Fruit fly (Drosophila melanogaster) whole organism, prepupa: Measurements from ENCODE around the gene Pka-C1.

Experiments used
- Blimp-1 ChIP-seq: fragments of 200-800 bp; sonication (Bioruptor generic); optimal IDR thresholded peaks from 3 replicates; lab custom pipeline; 2017; ENCODE audit warnings: missing biosample characterization, missing genetic modification characterization, mild to moderate bottlenecking, moderate library complexity, missing genetic modification reagents
- CG10631 ChIP-seq: fragments of 200-800 bp; sonication (Bioruptor generic); optimal IDR thresholded peaks from 2 replicates; lab custom pipeline; 2016; ENCODE audit warnings: missing biosample characterization, missing genetic modification characterization
- CG10669 ChIP-seq: fragments of 200-800 bp; sonication (Bioruptor generic); optimal IDR thresholded peaks from 3 replicates; lab custom pipeline; 2018; ENCODE audit warnings: missing biosample characterization, mild to moderate bottlenecking, missing genetic modification characterization, moderate library complexity
- CG11294 ChIP-seq: fragments of 200-800 bp; sonication (Bioruptor generic); IDR thresholded peaks from 2 replicates; pipeline ENCODE4 v1.3.6; 2022; ENCODE audit warnings: missing biosample characterization, missing genetic modification characterization
- CG11762 ChIP-seq: fragments of 200-800 bp; sonication (Bioruptor generic); optimal IDR thresholded peaks from 3 replicates; lab custom pipeline; 2016; ENCODE audit warnings: missing biosample characterization, missing genetic modification characterization; ENCODE audit not compliant: insufficient read depth
- CG11902 ChIP-seq: fragments of 200-800 bp; sonication (Bioruptor generic); optimal IDR thresholded peaks from 3 replicates; lab custom pipeline; 2016; ENCODE audit warnings: missing biosample characterization, missing genetic modification characterization
- CG15336 ChIP-seq: fragments of 200-800 bp; sonication (Bioruptor generic); IDR thresholded peaks from 2 replicates; pipeline ENCODE4 v1.3.6; 2022; ENCODE audit warnings: missing biosample characterization, missing genetic modification characterization
- CG1621 ChIP-seq: fragments of 200-800 bp; sonication (Bioruptor generic); optimal IDR thresholded peaks from 3 replicates; lab custom pipeline; 2018; ENCODE audit warnings: missing biosample characterization, mild to moderate bottlenecking, missing genetic modification characterization
- CG16779 ChIP-seq: fragments of 200-800 bp; sonication (Bioruptor generic); optimal IDR thresholded peaks from 3 replicates; lab custom pipeline; 2017; ENCODE audit warnings: missing biosample characterization, mild to moderate bottlenecking, missing genetic modification characterization
- CG31627 ChIP-seq: fragments of 200-800 bp; sonication (Bioruptor generic); optimal IDR thresholded peaks from 3 replicates; lab custom pipeline; 2016; ENCODE audit warnings: missing biosample characterization, missing genetic modification characterization
- CG34406 ChIP-seq: fragments of 200-800 bp; sonication (Bioruptor generic); optimal IDR thresholded peaks from 3 replicates; lab custom pipeline; 2016; ENCODE audit warnings: missing biosample characterization, missing genetic modification characterization
- CG3919 ChIP-seq: fragments of 200-800 bp; sonication (Bioruptor generic); optimal IDR thresholded peaks from 3 replicates; lab custom pipeline; 2016; ENCODE audit warnings: missing biosample characterization, missing genetic modification characterization
- CG4318 ChIP-seq: fragments of 200-800 bp; sonication (Bioruptor generic); optimal IDR thresholded peaks from 3 replicates; lab custom pipeline; 2017; ENCODE audit warnings: missing biosample characterization, mild to moderate bottlenecking, missing genetic modification characterization
- CG6163 ChIP-seq: fragments of 200-800 bp; sonication (Bioruptor generic); IDR thresholded peaks from 3 replicates; pipeline ENCODE4 v1.3.6; 2022; ENCODE audit warnings: missing biosample characterization, missing genetic modification characterization
- CG6276 ChIP-seq: fragments of 200-800 bp; sonication (Bioruptor generic); optimal IDR thresholded peaks from 2 replicates; lab custom pipeline; 2017; ENCODE audit warnings: missing biosample characterization, mild to moderate bottlenecking, missing genetic modification characterization
- CG6792 ChIP-seq: fragments of 200-800 bp; sonication (Bioruptor generic); optimal IDR thresholded peaks from 3 replicates; lab custom pipeline; 2016; ENCODE audit warnings: missing biosample characterization, missing genetic modification characterization
- CG6808 ChIP-seq: fragments of 200-800 bp; sonication (Bioruptor generic); optimal IDR thresholded peaks from 3 replicates; lab custom pipeline; 2017; ENCODE audit warnings: missing biosample characterization, missing genetic modification characterization, mild to moderate bottlenecking, moderate library complexity, missing genetic modification reagents
- CG7368 ChIP-seq: fragments of 200-800 bp; sonication (Bioruptor generic); optimal IDR thresholded peaks from 3 replicates; lab custom pipeline; 2016; ENCODE audit warnings: missing biosample characterization, missing genetic modification characterization
- CG8319 ChIP-seq: fragments of 200-800 bp; sonication (Bioruptor generic); optimal IDR thresholded peaks from 3 replicates; lab custom pipeline; 2016; ENCODE audit warnings: missing biosample characterization, missing genetic modification characterization
- CG8632 ChIP-seq: fragments of 200-800 bp; sonication (Bioruptor generic); optimal IDR thresholded peaks from 3 replicates; lab custom pipeline; 2016; ENCODE audit warnings: missing biosample characterization, missing genetic modification characterization
- CG9139 ChIP-seq: fragments of 200-800 bp; sonication (Bioruptor generic); optimal IDR thresholded peaks from 3 replicates; lab custom pipeline; 2017; ENCODE audit warnings: missing biosample characterization, mild to moderate bottlenecking, missing genetic modification characterization
- Eip75B ChIP-seq: fragments of 200-800 bp; sonication (Bioruptor generic); optimal IDR thresholded peaks from 3 replicates; lab custom pipeline; 2016; ENCODE audit warnings: missing biosample characterization, missing genetic modification characterization
- Eip78C ChIP-seq: fragments of 200-800 bp; sonication (Bioruptor generic); peaks from one replicate; lab custom pipeline; 2016; ENCODE audit warnings: missing biosample characterization, missing genetic modification characterization
- Eip93F ChIP-seq: fragments of 200-800 bp; sonication (Bioruptor generic); optimal IDR thresholded peaks from 2 replicates; lab custom pipeline; 2016; ENCODE audit warnings: missing biosample characterization, mild to moderate bottlenecking, missing genetic modification characterization
- Ets21C ChIP-seq: fragments of 200-800 bp; sonication (Bioruptor generic); optimal IDR thresholded peaks from 3 replicates; lab custom pipeline; 2016; ENCODE audit warnings: missing biosample characterization, missing genetic modification characterization
- Ets96B ChIP-seq: fragments of 200-800 bp; optimal IDR thresholded peaks from 2 replicates; lab custom pipeline; 2019; ENCODE audit warnings: missing biosample characterization, mild to moderate bottlenecking, missing genetic modification characterization, moderate library complexity
- Gug ChIP-seq: fragments of 200-800 bp; sonication (Bioruptor generic); IDR thresholded peaks from 2 replicates; pipeline ENCODE4 v1.3.6; 2022; ENCODE audit warnings: missing biosample characterization, missing genetic modification characterization
- Hr39 ChIP-seq: fragments of 200-800 bp; sonication (Bioruptor generic); optimal IDR thresholded peaks from 2 replicates; lab custom pipeline; 2016; ENCODE audit warnings: missing biosample characterization, missing genetic modification characterization
- Hr4 ChIP-seq: fragments of 200-800 bp; sonication (Bioruptor generic); optimal IDR thresholded peaks from 3 replicates; lab custom pipeline; 2016; ENCODE audit warnings: missing biosample characterization, missing genetic modification characterization
- Lpt ChIP-seq: fragments of 200-800 bp; sonication (Bioruptor generic); optimal IDR thresholded peaks from 3 replicates; lab custom pipeline; 2016; ENCODE audit warnings: missing biosample characterization, missing genetic modification characterization
- Met ChIP-seq: fragments of 200-800 bp; sonication (Bioruptor generic); optimal IDR thresholded peaks from 3 replicates; lab custom pipeline; 2016; ENCODE audit warnings: missing biosample characterization, missing genetic modification characterization
- OdsH ChIP-seq: fragments of 200-800 bp; sonication (Bioruptor generic); optimal IDR thresholded peaks from 3 replicates; lab custom pipeline; 2016; ENCODE audit warnings: missing biosample characterization, missing genetic modification characterization
- Smox ChIP-seq: fragments of 200-800 bp; sonication (Bioruptor generic); optimal IDR thresholded peaks from 3 replicates; lab custom pipeline; 2016; ENCODE audit warnings: missing biosample characterization, missing genetic modification characterization
- Sox102F ChIP-seq: fragments of 200-800 bp; sonication (Bioruptor generic); optimal IDR thresholded peaks from 2 replicates; lab custom pipeline; 2016; ENCODE audit warnings: missing biosample characterization, mild to moderate bottlenecking, missing genetic modification characterization
- Sox14 ChIP-seq: fragments of 200-800 bp; sonication (Bioruptor generic); optimal IDR thresholded peaks from 3 replicates; lab custom pipeline; 2016; ENCODE audit warnings: missing biosample characterization, missing genetic modification characterization
- acj6 ChIP-seq: fragments of 200-800 bp; sonication (Bioruptor generic); optimal IDR thresholded peaks from 3 replicates; lab custom pipeline; 2016; ENCODE audit warnings: missing biosample characterization, missing genetic modification characterization
- cyc ChIP-seq: fragments of 200-800 bp; sonication (Bioruptor generic); optimal IDR thresholded peaks from 3 replicates; lab custom pipeline; 2016; ENCODE audit warnings: missing biosample characterization, missing genetic modification characterization
- dac ChIP-seq: fragments of 200-800 bp; sonication (Bioruptor generic); optimal IDR thresholded peaks from 2 replicates; lab custom pipeline; 2017; ENCODE audit warnings: missing biosample characterization, mild to moderate bottlenecking, missing genetic modification characterization
- dsx ChIP-seq: fragments of 200-800 bp; optimal IDR thresholded peaks from 3 replicates; lab custom pipeline; 2019; ENCODE audit warnings: missing biosample characterization, mild to moderate bottlenecking, missing genetic modification characterization, moderate library complexity; ENCODE audit not compliant: poor library complexity, severe bottlenecking
- eg ChIP-seq: fragments of 200-800 bp; sonication (Bioruptor generic); IDR thresholded peaks from 3 replicates; pipeline ENCODE4 v1.3.6; 2022; ENCODE audit warnings: missing biosample characterization, missing genetic modification characterization
- esn ChIP-seq: fragments of 200-800 bp; sonication (Bioruptor generic); optimal IDR thresholded peaks from 2 replicates; lab custom pipeline; 2016; ENCODE audit warnings: missing biosample characterization, mild to moderate bottlenecking, missing genetic modification characterization, moderate library complexity
- fd59A ChIP-seq: fragments of 200-800 bp; sonication (Bioruptor generic); optimal IDR thresholded peaks from 2 replicates; lab custom pipeline; 2017; ENCODE audit warnings: missing biosample characterization, mild to moderate bottlenecking, missing genetic modification characterization, missing genetic modification reagents
- fd85E ChIP-seq: fragments of 200-800 bp; sonication (Bioruptor generic); optimal IDR thresholded peaks from 3 replicates; lab custom pipeline; 2016; ENCODE audit warnings: missing biosample characterization, missing genetic modification characterization
- lz ChIP-seq: fragments of 200-800 bp; sonication (Bioruptor generic); optimal IDR thresholded peaks from 3 replicates; lab custom pipeline; 2016; ENCODE audit warnings: missing biosample characterization, missing genetic modification characterization
- net ChIP-seq: fragments of 200-800 bp; sonication (Bioruptor generic); optimal IDR thresholded peaks from 3 replicates; lab custom pipeline; 2016; ENCODE audit warnings: missing biosample characterization, missing genetic modification characterization
- pdm3 ChIP-seq: fragments of 200-800 bp; sonication (Bioruptor generic); optimal IDR thresholded peaks from 3 replicates; lab custom pipeline; 2016; ENCODE audit warnings: missing biosample characterization, missing genetic modification characterization
- salr ChIP-seq, 2 experiments: fragments of 200-800 bp; sonication (Bioruptor generic); optimal IDR thresholded peaks; 3 replicates each; lab custom pipeline; 2016 to 2018; ENCODE audit warnings: missing biosample characterization in 2 of 2, missing genetic modification characterization in 2 of 2, mild to moderate bottlenecking in 1 of 2
- ss ChIP-seq, 2 experiments: fragments of 200-800 bp; sonication (Bioruptor generic); optimal IDR thresholded peaks; 2 replicates in 1 of 2; 3 replicates in 1 of 2; lab custom pipeline; 2017 to 2018; ENCODE audit warnings: mild to moderate bottlenecking in 2 of 2, missing biosample characterization in 2 of 2, missing genetic modification characterization in 2 of 2, moderate library complexity in 1 of 2
- svp ChIP-seq: fragments of 200-800 bp; sonication (Bioruptor generic); peaks from one replicate; lab custom pipeline; 2016; ENCODE audit warnings: missing biosample characterization, missing genetic modification characterization
- topi ChIP-seq: fragments of 200-800 bp; sonication (Bioruptor generic); optimal IDR thresholded peaks from 3 replicates; lab custom pipeline; 2016; ENCODE audit warnings: missing biosample characterization, missing genetic modification characterization
- vri ChIP-seq: fragments of 200-800 bp; sonication (Bioruptor generic); optimal IDR thresholded peaks from 3 replicates; lab custom pipeline; 2016; ENCODE audit warnings: missing biosample characterization, mild to moderate bottlenecking, missing genetic modification characterization

The Pka-C1 gene

dm6 chr2L:9633811-9634436 is 65.2 kb downstream of the Pka-C1 start, which contains the start of gene Apoltp:
Gene Apoltp, plus strand, starts transcription at chr2L:9634179.
- peak; percentile 30 to 33 for TF ChIP-seq salr (GFP tag; optimal IDR thresholded peaks at IDR 0.05; lab: Kevin White, UChicago)
- TF ChIP-seq CG34406: peak; percentile 60
- TF ChIP-seq dsx (GFP tag; lab: Kevin White, UChicago): peak; percentile 80
- TF ChIP-seq fd59A (GFP tag; lab: Kevin White, UChicago): no peak
- TF ChIP-seq CG6808 (GFP tag; lab: Kevin White, UChicago): peak; percentile 66
- peak; percentile 69 for TF ChIP-seq CG6276
- TF ChIP-seq Ets21C: peak; percentile 2
- peak; percentile 57 for TF ChIP-seq CG11902 (GFP tag; lab: Kevin White, UChicago)
- peak; percentile 31 for TF ChIP-seq CG9139 (GFP tag; lab: Kevin White, UChicago)
- TF ChIP-seq CG1621 (tag; lab: Kevin White, UChicago): peak; percentile 26
- peak; percentile 95 for TF ChIP-seq Eip78C (GFP tag; lab: Kevin White, UChicago)
- TF ChIP-seq CG11294 (GFP tag; lab: Robert Waterston, UW): peak; percentile 63
- TF ChIP-seq CG6792: peak; percentile 57
- TF ChIP-seq svp: peak; percentile 100
- peak; percentile 69 for TF ChIP-seq Met (GFP tag; lab: Kevin White, UChicago)
- peak; percentile 84 for TF ChIP-seq Ets96B (tag; lab: Kevin White, UChicago)
- peak; percentile 55 for TF ChIP-seq pdm3 (GFP tag; lab: Kevin White, UChicago)
- peak; percentile 86 for TF ChIP-seq eg (GFP tag; lab: Robert Waterston, UW)
- peak; percentile 60 for TF ChIP-seq acj6 (GFP tag; lab: Kevin White, UChicago)
- peak; percentile 46 for TF ChIP-seq CG16779 (tag; lab: Kevin White, UChicago)
- no peak for TF ChIP-seq Eip93F
- TF ChIP-seq CG10631 (GFP tag; lab: Kevin White, UChicago): peak; percentile 60
- TF ChIP-seq lz (GFP tag; lab: Kevin White, UChicago): peak; percentile 66
- TF ChIP-seq CG6163 (GFP tag; lab: Robert Waterston, UW): peak; percentile 84
- TF ChIP-seq CG4318 (GFP tag; lab: Kevin White, UChicago): no peak
- peak; percentile 74 for TF ChIP-seq CG15336 (GFP tag; lab: Robert Waterston, UW)
- no peak for TF ChIP-seq Lpt (GFP tag; lab: Kevin White, UChicago)
- TF ChIP-seq CG8632 (GFP tag; lab: Kevin White, UChicago): peak; percentile 47
- peak; percentile 74 for TF ChIP-seq Gug (GFP tag; lab: Robert Waterston, UW)
- peak; percentile 57 for TF ChIP-seq CG11762 (GFP tag; lab: Kevin White, UChicago)
- TF ChIP-seq Sox102F: peak; percentile 70
- peak; percentile 65 for TF ChIP-seq CG7368 (GFP tag; lab: Kevin White, UChicago)
- peak; percentile 42 for TF ChIP-seq dac (GFP tag; lab: Kevin White, UChicago)
- peak; percentile 75 for TF ChIP-seq CG10669
- TF ChIP-seq fd85E (GFP tag; lab: Kevin White, UChicago): no peak
- peak; percentile 48 for TF ChIP-seq vri (GFP tag; lab: Kevin White, UChicago)
- peak; percentile 35 for TF ChIP-seq Blimp-1
- peak; percentile 76 for TF ChIP-seq topi
- peak; percentile 45 for TF ChIP-seq Sox14 (GFP tag; lab: Kevin White, UChicago)
- peak; percentile 72 for TF ChIP-seq net (GFP tag; lab: Kevin White, UChicago)
- TF ChIP-seq OdsH: peak; percentile 62
- TF ChIP-seq Eip75B: peak; percentile 71
- TF ChIP-seq Smox (GFP tag; lab: Kevin White, UChicago): peak; percentile 66
- peak; percentile 73 for TF ChIP-seq esn (GFP tag; lab: Kevin White, UChicago)
- peak; percentile 84 for TF ChIP-seq CG3919
- TF ChIP-seq Hr4 (GFP tag; lab: Kevin White, UChicago): peak; percentile 68
- peak; percentile 75 for TF ChIP-seq cyc
- TF ChIP-seq CG31627: peak; percentile 43
- TF ChIP-seq CG8319 (GFP tag; lab: Kevin White, UChicago): peak; percentile 48
- TF ChIP-seq ss (GFP tag; optimal IDR thresholded peaks at IDR 0.05; lab: Kevin White, UChicago): peak; percentile 60 to 78
- TF ChIP-seq Hr39 (GFP tag; lab: Kevin White, UChicago): peak; percentile 20
